Fruit fly (Drosophila melanogaster): ENCODE data around the gene Diap1.

dm6 chr3L:16023020-16023648 is 27.7 kb downstream of the Diap1 start, which contains the start of gene Notum:
- TF ChIP-seq Six4 (GFP tag; optimal IDR thresholded peaks at IDR 0.05): no peak
- no peak for TF ChIP-seq fu2 (GFP tag; optimal IDR thresholded peaks at IDR 0.05)
